Fruit fly (Drosophila melanogaster) whole organism, pupa: ENCODE data around the gene ed.

ENCODE experiments used
- CG12605 ChIP-seq: fragments of 200-800 bp; sonication (Bioruptor generic); IDR thresholded peaks from 2 replicates; pipeline ENCODE4 v1.3.6; 2022; ENCODE audit warnings: missing biosample characterization, missing genetic modification characterization
- CG13204 ChIP-seq: fragments of 200-800 bp; sonication (Bioruptor generic); optimal IDR thresholded peaks from 2 replicates; lab custom pipeline; 2018; ENCODE audit warnings: missing biosample characterization, mild to moderate bottlenecking, missing genetic modification characterization, moderate library complexity
- CG14655 ChIP-seq: fragments of 200-800 bp; sonication (Bioruptor generic); optimal IDR thresholded peaks from 3 replicates; lab custom pipeline; 2017; ENCODE audit warnings: mild to moderate bottlenecking, missing biosample characterization, missing genetic modification reagents, missing genetic modification characterization
- CG32121 ChIP-seq: fragments of 200-800 bp; sonication (Bioruptor generic); IDR thresholded peaks from 2 replicates; pipeline ENCODE4 v1.3.6; 2022; ENCODE audit warnings: missing biosample characterization, missing genetic modification characterization
- CG4496 ChIP-seq: fragments of 200-800 bp; sonication (Bioruptor generic); IDR thresholded peaks from 3 replicates; pipeline ENCODE4 v1.3.6; 2022; ENCODE audit warnings: missing biosample characterization, missing genetic modification characterization
- CG8159 ChIP-seq: fragments of 200-800 bp; sonication (Bioruptor generic); optimal IDR thresholded peaks from 3 replicates; lab custom pipeline; 2018; ENCODE audit warnings: missing biosample characterization, mild to moderate bottlenecking, missing genetic modification characterization, moderate library complexity
- CG8301 ChIP-seq: fragments of 200-800 bp; sonication (Bioruptor generic); optimal IDR thresholded peaks from 2 replicates; lab custom pipeline; 2018; ENCODE audit warnings: missing biosample characterization, mild to moderate bottlenecking, missing genetic modification characterization
- CG9948 ChIP-seq: fragments of 200-800 bp; sonication (Bioruptor generic); optimal IDR thresholded peaks from 2 replicates; lab custom pipeline; 2018; ENCODE audit warnings: missing biosample characterization, mild to moderate bottlenecking, missing genetic modification characterization, moderate library complexity
- Ets98B ChIP-seq: fragments of 200-800 bp; sonication (Bioruptor generic); IDR thresholded peaks from 2 replicates; pipeline ENCODE4 v1.3.6; 2022; ENCODE audit warnings: missing biosample characterization, missing genetic modification characterization

DNA sequence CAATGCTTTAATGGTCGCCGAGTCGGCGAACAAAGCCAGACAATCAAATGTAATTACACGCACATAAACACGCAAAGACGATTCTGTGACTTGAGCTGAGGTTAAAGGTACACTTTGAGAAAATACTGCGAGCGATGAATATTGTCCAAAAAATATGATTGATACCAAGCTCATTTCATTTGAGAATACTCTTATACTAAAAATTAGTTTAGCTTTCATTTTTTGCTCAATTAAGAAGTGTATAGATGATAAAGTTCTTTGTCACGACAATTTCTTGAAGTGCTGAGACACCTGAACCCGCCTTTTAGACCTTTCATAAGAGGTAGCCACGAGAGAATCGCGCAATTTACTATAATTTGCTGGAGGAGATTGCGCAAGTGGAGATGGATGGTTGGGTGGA, 65.4 kb downstream of the ed start:
- peak; percentile 48 for TF ChIP-seq CG8159
- no peak for TF ChIP-seq CG13204 (GFP tag; lab: Kevin White, UChicago)
- no peak for TF ChIP-seq CG12605 (GFP tag; lab: Robert Waterston, UW)
- TF ChIP-seq CG4496 (GFP tag; lab: Robert Waterston, UW): no peak
- TF ChIP-seq CG8301 (tag; lab: Kevin White, UChicago): peak; percentile 39
- TF ChIP-seq CG32121 (GFP tag; lab: Robert Waterston, UW): no peak
- no peak for TF ChIP-seq Ets98B (GFP tag; lab: Robert Waterston, UW)
- peak; percentile 47 for TF ChIP-seq CG14655 (GFP tag; lab: Kevin White, UChicago)
- TF ChIP-seq CG9948 (tag; lab: Kevin White, UChicago): peak; percentile 60
